Fruit fly (Drosophila melanogaster) whole organism: ENCODE data around the gene rempA.
A peak's percentile ranks its signal among the peaks of the same experiment; 100 is the strongest.

Experiments
- CG8478 ChIP-seq: fragments of >200 bp; optimal IDR thresholded peaks from 2 replicates; lab custom pipeline; 2018; ENCODE audit warnings: inconsistent platforms
- Dll ChIP-seq: fragments of >200 bp; optimal IDR thresholded peaks from 2 replicates; lab custom pipeline; 2017
- EcR ChIP-seq, 2 experiments: fragments of >200 bp; optimal IDR thresholded peaks; 2 replicates each; lab custom pipeline; 2017; ENCODE audit warnings: missing biosample characterization in 2 of 2, missing genetic modification characterization in 2 of 2, missing genetic modification reagents in 2 of 2
- pan ChIP-seq: fragments of >200 bp; optimal IDR thresholded peaks from 2 replicates; lab custom pipeline; 2017
- psq ChIP-seq: fragments of >200 bp; optimal IDR thresholded peaks from 2 replicates; lab custom pipeline; 2017
- usp ChIP-seq: fragments of >200 bp; optimal IDR thresholded peaks from 2 replicates; lab custom pipeline; 2017; ENCODE audit warnings: missing biosample characterization, missing genetic modification characterization, mixed read lengths

Gene rempA

dm6 chr2L:544444-545179, 15.5 kb downstream of the rempA start, which contains the start of the genes Spp and nAChRbeta3:
TSS of gene Spp (minus strand) at chr2L:544653.
TSS of gene nAChRbeta3 (plus strand) at chr2L:545129.
- no peak for TF ChIP-seq EcR (GFP tag; optimal IDR thresholded peaks at IDR 0.05; lab: Kevin White, UChicago)
- no peak for TF ChIP-seq Dll (lab: Kevin White, UChicago)
- no peak for TF ChIP-seq psq
- no peak for TF ChIP-seq usp
- no peak for TF ChIP-seq CG8478 (lab: Kevin White, UChicago)
- no peak for TF ChIP-seq pan (lab: Kevin White, UChicago)

DNA sequence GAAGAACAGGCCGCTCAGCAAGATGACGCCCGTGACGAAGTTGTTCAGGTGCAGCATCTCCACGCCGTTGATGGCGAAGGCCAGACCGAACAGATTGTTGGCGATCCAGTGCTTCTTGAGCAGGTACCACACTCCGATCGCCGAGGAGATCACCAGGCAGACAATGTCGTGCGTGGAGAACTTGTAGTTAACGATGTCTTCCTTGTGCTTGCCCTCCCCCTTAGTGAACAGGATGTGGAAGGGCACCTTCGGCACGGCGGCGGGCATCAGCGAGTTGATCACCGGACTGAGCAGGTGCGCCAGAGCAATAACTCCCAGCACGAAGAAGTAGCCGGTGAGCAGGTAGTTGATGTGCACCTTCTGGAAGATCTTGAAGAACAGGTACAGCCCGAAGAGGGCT, 16.3 kb downstream of the rempA start:
- TF ChIP-seq CG8478 (lab: Kevin White, UChicago) (no peak), usp (no peak), psq (no peak), EcR (GFP tag; optimal IDR thresholded peaks at IDR 0.05; lab: Kevin White, UChicago) (no peak), Dll (lab: Kevin White, UChicago) (no peak), pan (lab: Kevin White, UChicago) (no peak)

dm6 chr2L:542338-542967, 17.7 kb downstream of the rempA start, which contains the start of gene lwr:
TSS of gene lwr (minus strand) at chr2L:542580.
- TF ChIP-seq usp (no peak), Dll (lab: Kevin White, UChicago) (no peak), CG8478 (lab: Kevin White, UChicago) (no peak), psq (no peak), EcR (GFP tag; optimal IDR thresholded peaks at IDR 0.05; lab: Kevin White, UChicago) (no peak), pan (lab: Kevin White, UChicago) (no peak)

DNA sequence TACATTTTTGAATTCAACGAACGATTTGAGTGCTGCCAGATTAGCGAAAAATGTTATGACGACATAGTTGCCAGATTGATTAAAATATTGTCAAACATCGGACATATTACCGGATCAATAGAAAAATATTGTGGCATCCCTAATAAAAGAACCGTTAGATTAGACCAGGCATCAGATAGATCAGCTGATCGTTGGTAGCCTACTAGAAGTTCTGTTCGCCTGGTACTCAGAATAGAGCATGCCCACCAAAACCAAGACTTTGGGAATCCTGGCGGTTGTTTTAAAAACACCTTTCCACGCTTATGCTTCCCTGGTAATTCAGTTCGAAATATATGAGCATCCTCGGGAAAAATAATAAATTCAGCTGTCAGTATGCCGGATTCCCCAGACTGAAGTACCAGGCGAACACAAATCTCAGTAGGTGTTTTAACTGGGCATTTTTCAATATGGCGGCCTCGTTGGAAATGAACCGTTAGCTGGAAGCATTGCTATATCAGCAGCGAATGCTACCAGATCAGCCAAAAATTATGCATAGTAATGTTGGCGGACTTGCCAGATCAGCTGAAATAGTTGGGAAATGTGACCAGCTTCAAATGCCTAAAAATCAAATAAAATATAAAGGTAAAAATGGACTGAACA, 19.4 kb downstream of the rempA start:
- TF ChIP-seq pan (lab: Kevin White, UChicago) (no peak), usp (no peak), EcR (GFP tag; optimal IDR thresholded peaks at IDR 0.05; lab: Kevin White, UChicago) (no peak), psq (no peak), CG8478 (lab: Kevin White, UChicago) (no peak), Dll (lab: Kevin White, UChicago) (no peak)

dm6 chr2L:533734-534133, 26.4 kb downstream of the rempA start:
- no peak for TF ChIP-seq CG8478 (lab: Kevin White, UChicago)
- TF ChIP-seq usp, result no peak
- TF ChIP-seq psq, result no peak
- TF ChIP-seq EcR (GFP tag; optimal IDR thresholded peaks at IDR 0.05; lab: Kevin White, UChicago), result no peak
- TF ChIP-seq pan (lab: Kevin White, UChicago), result no peak
- TF ChIP-seq Dll (lab: Kevin White, UChicago), result no peak

DNA sequence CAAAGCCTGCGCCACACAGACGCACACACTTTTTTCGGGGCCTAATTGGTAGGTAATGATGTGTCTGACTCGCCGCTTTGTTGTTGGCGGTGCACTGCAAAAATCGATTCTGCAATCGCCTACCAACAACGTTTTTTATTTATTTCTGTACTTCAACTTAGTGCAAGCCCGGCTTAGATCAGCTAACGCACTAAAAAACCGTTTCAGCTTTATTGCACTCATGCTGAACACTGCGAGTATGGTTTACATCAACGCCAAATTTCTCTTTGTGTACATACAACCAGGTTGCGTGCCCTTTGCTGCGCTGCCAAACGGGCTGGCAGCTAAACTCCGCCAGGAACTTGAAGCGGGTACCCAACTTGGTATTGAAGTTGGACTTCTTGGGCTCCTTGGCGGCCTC, 29.9 kb downstream of the rempA start:
- TF ChIP-seq CG8478 (lab: Kevin White, UChicago), result no peak
- no peak for TF ChIP-seq usp
- peak; percentile 13 for TF ChIP-seq Dll (lab: Kevin White, UChicago)
- TF ChIP-seq EcR (GFP tag; optimal IDR thresholded peaks at IDR 0.05; lab: Kevin White, UChicago), result no peak
- TF ChIP-seq pan (lab: Kevin White, UChicago), result no peak

dm6 chr2L:527689-528088, 32.4 kb downstream of the rempA start:
- TF ChIP-seq CG8478 (lab: Kevin White, UChicago) (no peak), EcR (GFP tag; optimal IDR thresholded peaks at IDR 0.05; lab: Kevin White, UChicago) (no peak), Dll (lab: Kevin White, UChicago) (no peak), psq (no peak), usp (no peak), pan (lab: Kevin White, UChicago) (no peak)

- TF ChIP-seq CG8478 (lab: Kevin White, UChicago) (no peak), usp (no peak), EcR (GFP tag; optimal IDR thresholded peaks at IDR 0.05; lab: Kevin White, UChicago) (no peak), pan (lab: Kevin White, UChicago) (no peak)
Measured at dm6 chr2L:526924-527307, 33.2 kb downstream of the rempA start.

DNA sequence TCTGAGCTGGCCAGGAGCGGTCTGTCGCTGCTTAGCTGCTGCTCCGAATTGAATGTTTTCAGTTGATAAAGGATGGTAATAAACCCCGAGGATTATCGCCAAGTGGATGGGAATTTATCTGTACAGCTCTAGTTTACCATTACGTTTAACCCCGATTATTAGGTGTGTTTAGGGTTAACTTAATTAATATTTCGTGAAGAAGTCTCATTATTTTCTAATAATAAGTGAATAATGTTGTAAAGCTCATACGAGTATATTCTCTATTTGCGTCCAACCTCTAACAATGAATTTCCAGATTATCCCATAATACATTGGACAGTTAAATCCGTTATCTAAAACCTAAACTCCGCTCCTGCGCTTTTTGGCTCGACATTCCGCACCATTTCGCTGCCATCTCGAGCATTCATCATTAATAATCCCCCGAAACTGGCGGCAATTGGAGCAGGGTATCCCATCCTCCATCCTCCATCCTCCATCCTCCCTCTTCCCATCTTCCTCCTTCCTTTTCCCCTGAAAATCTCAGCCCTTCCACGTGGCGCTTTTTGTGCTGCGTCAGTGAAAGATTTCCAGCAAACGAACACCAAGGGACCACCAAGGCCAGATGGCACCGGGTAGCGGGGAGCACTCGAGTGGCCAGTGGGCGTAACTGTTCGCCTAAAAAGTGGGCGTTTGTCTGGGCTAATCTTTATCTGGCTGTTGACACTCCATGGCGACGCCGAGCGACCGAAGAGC, 33.8 kb downstream of the rempA start:
- no peak for TF ChIP-seq Dll (lab: Kevin White, UChicago)
- no peak for TF ChIP-seq EcR (GFP tag; optimal IDR thresholded peaks at IDR 0.05; lab: Kevin White, UChicago)
- TF ChIP-seq psq, result no peak
- TF ChIP-seq CG8478 (lab: Kevin White, UChicago), result no peak
- TF ChIP-seq pan (lab: Kevin White, UChicago), result no peak

DNA sequence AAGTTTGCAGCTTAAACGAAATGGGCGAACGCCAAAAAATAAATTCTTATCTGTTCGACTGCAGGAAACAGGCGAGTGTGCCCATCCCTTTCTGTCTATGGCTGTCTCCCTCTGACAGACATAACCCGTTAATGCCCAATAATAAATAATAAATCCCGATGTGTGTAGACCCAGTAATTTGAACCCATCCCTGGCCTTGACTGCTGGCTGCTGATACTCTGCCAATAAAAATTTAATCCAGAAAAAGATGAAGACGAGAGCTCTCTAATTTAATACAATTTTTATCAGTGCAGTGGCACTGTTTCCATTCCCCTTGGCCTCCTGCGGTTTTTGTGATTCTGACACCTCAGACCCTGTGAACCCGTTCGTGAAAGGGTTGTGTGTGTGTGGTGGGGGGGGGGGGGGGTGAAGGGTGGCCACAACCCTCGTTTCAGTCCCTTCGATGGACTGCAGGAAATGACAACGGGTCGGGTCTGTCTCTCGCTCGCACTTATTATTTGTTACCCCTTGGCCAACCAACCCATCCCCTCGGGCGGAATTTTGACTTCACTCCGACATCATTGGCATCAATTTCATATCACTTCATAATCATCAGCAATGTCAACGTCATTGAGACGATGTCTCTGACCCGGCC, 34.4 kb downstream of the rempA start:
- TF ChIP-seq usp (no peak), EcR (GFP tag; optimal IDR thresholded peaks at IDR 0.05; lab: Kevin White, UChicago) (no peak), CG8478 (lab: Kevin White, UChicago) (no peak), psq (no peak), pan (lab: Kevin White, UChicago) (no peak), Dll (lab: Kevin White, UChicago) (no peak)

DNA sequence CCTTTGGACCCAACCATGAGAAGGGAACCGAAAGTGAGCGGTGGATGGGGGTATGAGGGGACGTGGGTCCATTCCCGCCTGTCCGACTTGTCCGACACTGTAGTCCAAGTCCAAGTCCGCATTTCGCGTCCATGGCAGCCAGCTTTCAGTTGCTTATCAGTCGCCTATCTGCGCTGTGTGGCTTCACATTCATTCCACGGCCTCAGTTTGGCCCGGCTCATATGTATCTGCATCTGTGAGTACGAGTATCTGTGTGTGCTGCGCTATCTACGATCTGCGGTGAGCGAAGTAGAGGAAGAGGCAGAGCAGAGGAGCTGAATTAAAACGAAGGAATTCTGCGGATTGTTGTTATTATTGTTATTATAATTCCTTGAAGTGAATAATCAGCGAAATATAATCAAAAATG, 35.6 kb downstream of the rempA start:
- TF ChIP-seq psq, result no peak
- TF ChIP-seq pan (lab: Kevin White, UChicago), result no peak
- TF ChIP-seq EcR (GFP tag; optimal IDR thresholded peaks at IDR 0.05; lab: Kevin White, UChicago), result no peak
